Worm (Caenorhabditis elegans) whole organism, L4/young adult: ENCODE measurements around the gene cfz-2.

ENCODE experiments used
- dao-5 ChIP-seq: sonication (generic microtip); optimal IDR thresholded peaks from 2 replicates; lab custom pipeline; 2016; ENCODE audit warnings: missing genotype, missing genetic modification characterization, moderate library complexity, missing compliant biosample characterization
- him-1 ChIP-seq: sonication (generic microtip); optimal IDR thresholded peaks from 2 replicates; lab custom pipeline; 2016; ENCODE audit warnings: missing genotype, missing genetic modification reagents, missing genetic modification characterization, missing compliant biosample characterization

- TF ChIP-seq him-1 (tag; lab: Kevin White, UChicago) (no peak), dao-5 (no peak)
Observed at ce11 chrV:3417928-3418327, 26.7 kb downstream of the cfz-2 start, which contains the start of gene T20D4.3.
